Worm (Caenorhabditis elegans) whole organism, L4 larva: Measurements from ENCODE around the gene ttbk-3.
A peak's percentile ranks its signal among the peaks of the same experiment; 100 is the strongest.

ENCODE experiments used
- D1046.2 ChIP-seq: fragments of 200-800 bp; sonication (Bioruptor generic); IDR thresholded peaks from 2 replicates; pipeline ENCODE4 v1.3.6; 2022; ENCODE audit warnings: missing genetic modification characterization, missing compliant biosample characterization
- F37D6.2 ChIP-seq: sonication (generic microtip); optimal IDR thresholded peaks from 2 replicates; lab custom pipeline; 2016; ENCODE audit warnings: mild to moderate bottlenecking, missing genetic modification characterization, missing compliant biosample characterization
- T20F7.1 ChIP-seq: fragments of 200-800 bp; sonication (Bioruptor generic); optimal IDR thresholded peaks from 2 replicates; lab custom pipeline; 2018; ENCODE audit warnings: mild to moderate bottlenecking, missing genetic modification characterization, missing compliant biosample characterization
- Y48G9A.11 ChIP-seq: fragments of 200-800 bp; sonication (Bioruptor generic); IDR thresholded peaks from 2 replicates; pipeline ENCODE4 v1.3.6; 2022; ENCODE audit warnings: missing genetic modification reagents, missing genetic modification characterization, missing compliant biosample characterization
- Y5F2A.4 ChIP-seq: fragments of 200-800 bp; sonication (Bioruptor generic); optimal IDR thresholded peaks from 2 replicates; lab custom pipeline; 2018; ENCODE audit warnings: mild to moderate bottlenecking, missing genetic modification characterization, missing compliant biosample characterization
- ZK337.2 ChIP-seq: fragments of 200-800 bp; sonication (Bioruptor generic); IDR thresholded peaks from 2 replicates; pipeline ENCODE4 v1.3.6; 2022; ENCODE audit warnings: missing genetic modification reagents, missing genetic modification characterization, missing compliant biosample characterization
- aha-1 ChIP-seq: fragments of 150-350 bp; peaks from one replicate; lab custom pipeline; 2014; ENCODE audit warnings: missing biosample characterization, missing genetic modification characterization
- ama-1 ChIP-seq: fragments of 150-350 bp; optimal IDR thresholded peaks from 2 replicates; lab custom pipeline; 2014; ENCODE audit warnings: inconsistent platforms, mixed read lengths
- attf-4 ChIP-seq: sonication (generic microtip); optimal IDR thresholded peaks from 3 replicates; lab custom pipeline; 2017; ENCODE audit warnings: missing biosample characterization, missing genetic modification characterization
- ceh-20 ChIP-seq: fragments of 200-800 bp; sonication (Bioruptor generic); IDR thresholded peaks from 2 replicates; pipeline ENCODE4 v1.3.6; 2022; ENCODE audit warnings: missing genetic modification reagents, missing genetic modification characterization, missing compliant biosample characterization
- ceh-44 ChIP-seq: fragments of 200-800 bp; sonication (Bioruptor generic); IDR thresholded peaks from 2 replicates; pipeline ENCODE4 v1.3.6; 2022; ENCODE audit warnings: missing genetic modification reagents, missing genetic modification characterization, missing compliant biosample characterization
- ctbp-1 ChIP-seq: fragments of 200-800 bp; sonication (Bioruptor generic); IDR thresholded peaks from 2 replicates; pipeline ENCODE4 v1.3.6; 2022; ENCODE audit warnings: missing genetic modification reagents, missing genetic modification characterization, missing compliant biosample characterization
- daf-12 ChIP-seq: fragments of 150-350 bp; optimal IDR thresholded peaks from 2 replicates; lab custom pipeline; 2014; ENCODE audit warnings: missing biosample characterization, missing genetic modification reagents, missing genetic modification characterization
- daf-16 ChIP-seq, 3 experiments: sonication (generic microtip); optimal IDR thresholded peaks; 2 replicates each; lab custom pipeline; 2016 to 2017; ENCODE audit warnings: missing genetic modification characterization in 3 of 3, missing genetic modification reagents in 3 of 3, mild to moderate bottlenecking in 2 of 3, missing compliant biosample characterization in 2 of 3, missing biosample characterization in 1 of 3, moderate library complexity in 1 of 3
- daf-19 ChIP-seq: fragments of 200-800 bp; sonication (Bioruptor generic); conservative IDR thresholded peaks from 2 replicates; pipeline ENCODE4 v1.3.6; 2022; ENCODE audit warnings: missing genetic modification characterization, missing compliant biosample characterization
- dmd-9 ChIP-seq: fragments of 200-800 bp; sonication (Bioruptor generic); IDR thresholded peaks from 2 replicates; pipeline ENCODE4 v1.3.6; 2022; ENCODE audit warnings: missing genetic modification reagents, missing genetic modification characterization, missing compliant biosample characterization
- dpl-1 ChIP-seq: fragments of 150-350 bp; optimal IDR thresholded peaks from 2 replicates; lab custom pipeline; 2014; ENCODE audit warnings: missing biosample characterization, missing genetic modification reagents, missing genetic modification characterization
- dve-1 ChIP-seq: sonication (generic microtip); optimal IDR thresholded peaks from 2 replicates; lab custom pipeline; 2017; ENCODE audit warnings: antibody characterized with exemption, mild to moderate bottlenecking, missing genetic modification characterization, missing compliant biosample characterization; ENCODE audit not compliant: insufficient read depth
- egl-27 ChIP-seq: sonication (generic microtip); optimal IDR thresholded peaks from 3 replicates; lab custom pipeline; 2017; ENCODE audit warnings: missing biosample characterization, missing genetic modification reagents, missing genetic modification characterization
- gei-8 ChIP-seq: fragments of 200-800 bp; sonication (Bioruptor generic); optimal IDR thresholded peaks from 2 replicates; lab custom pipeline; 2018; ENCODE audit warnings: mild to moderate bottlenecking, missing genetic modification characterization, missing compliant biosample characterization
- jun-1 ChIP-seq: fragments of 150-350 bp; optimal IDR thresholded peaks from 2 replicates; lab custom pipeline; 2014; ENCODE audit warnings: missing biosample characterization, missing genetic modification reagents, missing genetic modification characterization
- lin-13 ChIP-seq: fragments of 150-350 bp; optimal IDR thresholded peaks from 2 replicates; lab custom pipeline; 2014; ENCODE audit warnings: missing biosample characterization, missing genetic modification reagents, missing genetic modification characterization
- lin-29 ChIP-seq: fragments of 200-800 bp; sonication (Bioruptor generic); IDR thresholded peaks from 2 replicates; pipeline ENCODE4 v1.3.6; 2022; ENCODE audit warnings: missing genetic modification reagents, missing genetic modification characterization, missing compliant biosample characterization
- lin-38 ChIP-seq: fragments of 200-800 bp; sonication (Bioruptor generic); IDR thresholded peaks from 2 replicates; pipeline ENCODE4 v1.3.6; 2022; ENCODE audit warnings: missing genetic modification reagents, missing genetic modification characterization, missing compliant biosample characterization
- lsy-2 ChIP-seq, 2 experiments: fragments of 150-350 bp in 1 of 2; sonication (generic microtip) in 1 of 2; optimal IDR thresholded peaks; 2 replicates each; lab custom pipeline; 2014 to 2017; ENCODE audit warnings: missing biosample characterization in 2 of 2, missing genetic modification characterization in 2 of 2
- mdl-1 ChIP-seq, 2 experiments: fragments of 150-350 bp in 1 of 2; sonication (generic microtip) in 1 of 2; optimal IDR thresholded peaks; 2 replicates each; lab custom pipeline; 2014 to 2017; ENCODE audit warnings: missing biosample characterization in 2 of 2, missing genetic modification characterization in 2 of 2
- mep-1 ChIP-seq: fragments of 150-350 bp; sonication (generic microtip); optimal IDR thresholded peaks from 3 replicates; lab custom pipeline; 2014; ENCODE audit warnings: missing biosample characterization, missing genetic modification characterization
- mes-2 ChIP-seq: sonication (generic microtip); optimal IDR thresholded peaks from 2 replicates; lab custom pipeline; 2016; ENCODE audit warnings: missing genotype, mild to moderate bottlenecking, missing genetic modification characterization, missing compliant biosample characterization; ENCODE audit not compliant: poor library complexity, severe bottlenecking
- mxl-3 ChIP-seq: fragments of 200-800 bp; sonication (Bioruptor generic); optimal IDR thresholded peaks from 2 replicates; lab custom pipeline; 2018; ENCODE audit warnings: mild to moderate bottlenecking, missing genetic modification characterization, missing compliant biosample characterization
- nhr-10 ChIP-seq: fragments of 150-350 bp; optimal IDR thresholded peaks from 2 replicates; lab custom pipeline; 2014; ENCODE audit warnings: missing biosample characterization, missing genetic modification characterization
- nhr-111 ChIP-seq: fragments of 200-800 bp; sonication (Bioruptor generic); optimal IDR thresholded peaks from 2 replicates; lab custom pipeline; 2018; ENCODE audit warnings: mild to moderate bottlenecking, missing genetic modification characterization, missing compliant biosample characterization
- nhr-28 ChIP-seq: fragments of 150-350 bp; optimal IDR thresholded peaks from 2 replicates; lab custom pipeline; 2014; ENCODE audit warnings: missing biosample characterization, missing genetic modification characterization
- nhr-42 ChIP-seq: fragments of 200-800 bp; sonication (Bioruptor generic); IDR thresholded peaks from 2 replicates; pipeline ENCODE4 v1.3.6; 2022; ENCODE audit warnings: missing genetic modification characterization, missing compliant biosample characterization
- nhr-76 ChIP-seq: fragments of 150-350 bp; optimal IDR thresholded peaks from 2 replicates; lab custom pipeline; 2014; ENCODE audit warnings: missing biosample characterization, missing genetic modification characterization
- nhr-77 ChIP-seq: fragments of 150-350 bp; optimal IDR thresholded peaks from 2 replicates; lab custom pipeline; 2014; ENCODE audit warnings: missing biosample characterization, missing genetic modification characterization
- pqm-1 ChIP-seq: sonication (generic microtip); optimal IDR thresholded peaks from 2 replicates; lab custom pipeline; 2017; ENCODE audit warnings: missing biosample characterization, missing genetic modification characterization
- snpc-1.2 ChIP-seq: fragments of 200-800 bp; sonication (Bioruptor generic); IDR thresholded peaks from 2 replicates; pipeline ENCODE4 v1.3.6; 2022; ENCODE audit warnings: missing genetic modification reagents, missing genetic modification characterization, missing compliant biosample characterization
- snpc-4 ChIP-seq: fragments of 150-350 bp; optimal IDR thresholded peaks from 2 replicates; lab custom pipeline; 2014; ENCODE audit warnings: missing biosample characterization, missing genetic modification characterization
- spr-3 ChIP-seq: fragments of 200-800 bp; sonication (Bioruptor generic); optimal IDR thresholded peaks from 2 replicates; lab custom pipeline; 2018; ENCODE audit warnings: mild to moderate bottlenecking, missing genetic modification characterization, missing compliant biosample characterization
- tag-97 ChIP-seq: fragments of 200-800 bp; sonication (Bioruptor generic); IDR thresholded peaks from 2 replicates; pipeline ENCODE4 v1.3.6; 2022; ENCODE audit warnings: missing genetic modification characterization, missing compliant biosample characterization
- tra-1 ChIP-seq: fragments of 200-800 bp; sonication (Bioruptor generic); IDR thresholded peaks from 2 replicates; pipeline ENCODE4 v1.3.6; 2022; ENCODE audit warnings: missing genetic modification reagents, missing genetic modification characterization, missing compliant biosample characterization
- unc-39 ChIP-seq: sonication (generic microtip); optimal IDR thresholded peaks from 2 replicates; lab custom pipeline; 2017; ENCODE audit warnings: missing biosample characterization, missing genetic modification characterization
- unc-62 ChIP-seq, 3 experiments: fragments of 150-350 bp in 1 of 3; sonication (generic microtip); optimal IDR thresholded peaks in 2 of 3; peaks in 1 of 3; 1 replicate in 1 of 3; 2 replicates in 2 of 3; lab custom pipeline; 2014 to 2017; ENCODE audit warnings: missing biosample characterization in 3 of 3, missing genetic modification characterization in 3 of 3, missing genetic modification reagents in 3 of 3, missing genotype in 1 of 3
- vab-7 ChIP-seq: fragments of 200-800 bp; sonication (Bioruptor generic); IDR thresholded peaks from 2 replicates; pipeline ENCODE4 v1.3.6; 2022; ENCODE audit warnings: missing genetic modification reagents, missing genetic modification characterization, missing compliant biosample characterization
- zag-1 ChIP-seq: fragments of 150-350 bp; optimal IDR thresholded peaks from 2 replicates; lab custom pipeline; 2014; ENCODE audit warnings: missing biosample characterization, missing genetic modification characterization
- zip-11 ChIP-seq: fragments of 200-800 bp; sonication (Bioruptor generic); IDR thresholded peaks from 2 replicates; pipeline ENCODE4 v1.3.6; 2022; ENCODE audit warnings: missing genetic modification characterization, missing compliant biosample characterization
- zip-2 ChIP-seq: fragments of 150-350 bp; optimal IDR thresholded peaks from 2 replicates; lab custom pipeline; 2014; ENCODE audit warnings: missing biosample characterization, missing genetic modification characterization
- ztf-11 ChIP-seq: fragments of 150-350 bp; optimal IDR thresholded peaks from 2 replicates; lab custom pipeline; 2014; ENCODE audit warnings: missing biosample characterization, missing genetic modification characterization

Gene ttbk-3

DNA sequence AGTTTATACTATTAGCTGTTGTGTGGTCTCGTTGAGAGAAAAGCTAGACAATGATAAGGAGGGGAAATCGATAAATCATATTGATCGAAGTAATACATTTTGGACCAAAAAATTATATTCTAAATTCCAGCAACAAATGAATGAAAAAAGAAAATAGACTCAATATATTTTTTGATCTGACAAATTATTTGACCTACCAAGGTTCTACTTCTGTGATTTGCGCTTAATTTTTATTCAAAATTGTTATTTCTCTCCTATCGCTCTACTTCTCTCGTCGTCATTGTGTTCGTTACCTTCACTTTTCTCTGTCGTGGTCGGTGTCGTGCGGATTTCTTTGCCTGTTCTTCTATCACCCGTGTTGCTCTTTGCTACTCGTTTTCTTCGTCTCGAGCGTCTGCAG is 30.8 kb downstream of the ttbk-3 start:
- TF ChIP-seq dmd-9 (GFP tag; lab: Robert Waterston, UW) = no peak
- TF ChIP-seq attf-4 = no peak
- no peak for TF ChIP-seq ceh-20 (GFP tag; lab: Robert Waterston, UW)
- no peak for TF ChIP-seq lsy-2 (tag; optimal IDR thresholded peaks at IDR 0.05; lab: Kevin White, UChicago)
- no peak for TF ChIP-seq zip-2 (tag; lab: Kevin White, UChicago)
- no peak for TF ChIP-seq pqm-1 (tag; lab: Kevin White, UChicago)
- TF ChIP-seq daf-16 (GFP tag; optimal IDR thresholded peaks at IDR 0.05; lab: Kevin White, UChicago) = no peak
- no peak for TF ChIP-seq daf-16 (tag; optimal IDR thresholded peaks at IDR 0.05; lab: Kevin White, UChicago)
- TF ChIP-seq zag-1 (tag; lab: Kevin White, UChicago) = no peak
- no peak for TF ChIP-seq mxl-3 (GFP tag; lab: Kevin White, UChicago)
- TF ChIP-seq F37D6.2 (tag; lab: Kevin White, UChicago) = no peak
- no peak for TF ChIP-seq nhr-111 (GFP tag; lab: Kevin White, UChicago)
- TF ChIP-seq unc-62 (GFP tag; optimal IDR thresholded peaks at IDR 0.05 in 1 of 2; lab: Kevin White, UChicago) = no peak
- no peak for TF ChIP-seq unc-62 (tag; optimal IDR thresholded peaks at IDR 0.05; lab: Kevin White, UChicago)
- TF ChIP-seq daf-12 (tag; lab: Kevin White, UChicago) = no peak
- no peak for TF ChIP-seq nhr-10 (tag; lab: Kevin White, UChicago)
- no peak for TF ChIP-seq gei-8

DNA sequence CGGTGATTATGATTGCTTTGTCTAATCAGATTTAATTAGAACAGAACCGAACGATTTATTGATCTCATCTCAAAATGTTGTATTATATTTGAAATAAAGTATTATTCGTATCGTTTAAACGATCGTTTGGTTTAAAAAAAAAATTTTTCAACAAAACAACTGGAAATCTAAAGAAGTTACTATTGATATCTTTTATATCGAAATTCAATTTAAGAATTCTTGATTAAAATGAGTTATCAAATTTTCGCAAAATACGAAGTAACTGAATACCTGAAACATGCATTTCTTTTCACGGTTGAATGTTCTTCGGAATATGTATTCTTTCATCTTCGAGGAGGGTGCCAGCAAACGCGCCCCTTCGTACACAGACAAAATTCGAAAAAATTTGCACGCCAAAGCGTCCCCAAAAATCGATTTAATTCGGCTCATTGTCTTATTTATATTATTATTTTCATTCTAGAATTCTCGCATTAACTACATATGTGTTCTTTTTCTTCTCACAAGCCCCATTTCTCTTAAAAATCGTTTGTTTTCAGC is 31.7 kb downstream of the ttbk-3 start, which contains the start of gene npp-1:
TSS of gene npp-1 (plus strand) at position 537 of the 537 bp plus-strand sequence.
- TF ChIP-seq ZK337.2 (GFP tag; lab: Robert Waterston, UW) = no peak
- TF ChIP-seq T20F7.1 (GFP tag; lab: Kevin White, UChicago) = peak; percentile 7
- no peak for TF ChIP-seq egl-27 (tag; lab: Kevin White, UChicago)
- TF ChIP-seq ceh-44 (GFP tag; lab: Robert Waterston, UW) = no peak
- no peak for TF ChIP-seq lin-29 (GFP tag; lab: Robert Waterston, UW)
- no peak for TF ChIP-seq spr-3 (GFP tag; lab: Kevin White, UChicago)
- TF ChIP-seq unc-39 (tag; lab: Kevin White, UChicago) = no peak
- TF ChIP-seq nhr-10 (tag; lab: Kevin White, UChicago) = no peak
- no peak for TF ChIP-seq Y48G9A.11
- TF ChIP-seq tag-97 = no peak
- peak; percentile 55 for TF ChIP-seq dpl-1 (GFP tag; lab: Kevin White, UChicago)
- no peak for TF ChIP-seq zip-11
- peak; percentile 30 for TF ChIP-seq lin-13 (GFP tag; lab: Kevin White, UChicago)
- peak; percentile 86 for TF ChIP-seq lin-38 (GFP tag; lab: Robert Waterston, UW)
- TF ChIP-seq unc-62 (GFP tag; optimal IDR thresholded peaks at IDR 0.05 in 1 of 2; lab: Kevin White, UChicago) = peak in 1 of 2 experiments; percentile 92
- TF ChIP-seq unc-62 (tag; optimal IDR thresholded peaks at IDR 0.05; lab: Kevin White, UChicago) = no peak
- no peak for TF ChIP-seq daf-19
- no peak for TF ChIP-seq ctbp-1 (GFP tag; lab: Robert Waterston, UW)
- 0 out of 2 replicates have a peak, but pooled peaks have one; percentile 5 for TF ChIP-seq vab-7 (GFP tag; lab: Robert Waterston, UW)
- no peak for TF ChIP-seq ztf-11
- TF ChIP-seq nhr-42 (GFP tag; lab: Robert Waterston, UW) = no peak
- TF ChIP-seq dve-1 (tag; lab: Kevin White, UChicago) = peak; percentile 20
- TF ChIP-seq dmd-9 (GFP tag; lab: Robert Waterston, UW) = no peak
- TF ChIP-seq snpc-4 (tag; lab: Kevin White, UChicago) = no peak
- TF ChIP-seq mes-2 (tag; lab: Kevin White, UChicago) = peak; percentile 88
- TF ChIP-seq tra-1 (GFP tag; lab: Robert Waterston, UW) = no peak
- TF ChIP-seq Y5F2A.4 = no peak
- no peak for TF ChIP-seq F37D6.2 (tag; lab: Kevin White, UChicago)
- TF ChIP-seq aha-1 (tag; lab: Kevin White, UChicago) = peak; percentile 57
- TF ChIP-seq daf-16 (GFP tag; optimal IDR thresholded peaks at IDR 0.05; lab: Kevin White, UChicago) = no peak
- TF ChIP-seq daf-16 (tag; optimal IDR thresholded peaks at IDR 0.05; lab: Kevin White, UChicago) = peak; percentile 12
- peak; percentile 17 for TF ChIP-seq nhr-28 (tag; lab: Kevin White, UChicago)
- TF ChIP-seq mdl-1 (tag; optimal IDR thresholded peaks at IDR 0.05; lab: Kevin White, UChicago) = no peak
- no peak for TF ChIP-seq mep-1 (tag; lab: Kevin White, UChicago)
- peak; percentile 28 for TF ChIP-seq nhr-77
- no peak for TF ChIP-seq ama-1 (lab: Kevin White, UChicago)
- no peak for TF ChIP-seq D1046.2
- TF ChIP-seq snpc-1.2 = no peak
- TF ChIP-seq jun-1 (tag; lab: Kevin White, UChicago) = no peak
- TF ChIP-seq nhr-76 = no peak
